Fruit fly (Drosophila melanogaster) whole organism, embryonic: ENCODE data around the gene Ugt301D1.

ENCODE experiments used
- Abd-B ChIP-seq: fragments of 200-800 bp; sonication (Bioruptor generic); optimal IDR thresholded peaks from 2 replicates; lab custom pipeline; 2018; ENCODE audit warnings: missing biosample characterization, mild to moderate bottlenecking, missing genetic modification characterization, moderate library complexity
- CG10959 ChIP-seq: fragments of 200-800 bp; sonication (Bioruptor generic); IDR thresholded peaks from 2 replicates; pipeline ENCODE4 v1.3.6; 2022; ENCODE audit warnings: missing biosample characterization, missing genetic modification characterization
- CG3281 ChIP-seq: fragments of 200-800 bp; sonication (Bioruptor generic); optimal IDR thresholded peaks from 3 replicates; lab custom pipeline; 2017; ENCODE audit warnings: missing biosample characterization, mild to moderate bottlenecking, missing genetic modification characterization
- CG34376 ChIP-seq: fragments of 200-800 bp; sonication (Bioruptor generic); optimal IDR thresholded peaks from 2 replicates; lab custom pipeline; 2018; ENCODE audit warnings: missing biosample characterization, mild to moderate bottlenecking, missing genetic modification characterization
- Dp ChIP-seq: fragments of 200-800 bp; sonication (Bioruptor generic); optimal IDR thresholded peaks from 2 replicates; lab custom pipeline; 2018; ENCODE audit warnings: missing biosample characterization, mild to moderate bottlenecking, missing genetic modification characterization, moderate library complexity
- NFAT ChIP-seq: fragments of 200-800 bp; sonication (Bioruptor generic); IDR thresholded peaks from 2 replicates; pipeline ENCODE4 v1.3.6; 2022; ENCODE audit warnings: missing biosample characterization, missing genetic modification characterization
- run ChIP-seq: fragments of 200-800 bp; sonication (Bioruptor generic); optimal IDR thresholded peaks from 3 replicates; lab custom pipeline; 2018; ENCODE audit warnings: missing biosample characterization, mild to moderate bottlenecking, missing genetic modification characterization

DNA sequence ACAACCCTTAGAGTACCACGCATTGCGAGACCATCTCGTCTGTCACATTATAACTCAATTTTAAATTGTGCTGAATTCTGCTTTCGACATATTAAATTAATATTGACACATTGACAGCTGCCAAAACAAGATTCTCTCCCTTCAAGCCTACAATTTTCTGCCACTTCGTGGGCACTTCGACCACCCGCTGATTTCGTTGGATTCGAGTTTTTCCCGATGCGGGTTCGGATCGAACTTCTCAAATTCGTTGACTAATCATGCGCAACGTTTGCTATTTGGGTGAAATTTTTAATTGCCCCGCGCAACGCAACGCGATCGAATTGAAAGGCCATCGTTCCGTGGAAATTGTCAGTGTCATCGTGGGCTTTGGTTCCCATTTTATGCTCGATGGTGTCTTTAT lies 2.4 kb upstream of the Ugt301D1 start:
- TF ChIP-seq Abd-B (GFP tag; lab: Kevin White, UChicago) (no peak), Dp (GFP tag; lab: Kevin White, UChicago) (no peak), CG34376 (GFP tag; lab: Kevin White, UChicago) (no peak), CG10959 (no peak), run (tag; lab: Kevin White, UChicago) (no peak), NFAT (GFP tag; lab: Robert Waterston, UW) (no peak), CG3281 (peak; percentile 15)
